Worm (Caenorhabditis elegans): ENCODE measurements around the gene F10E9.4.

F10E9.4 gene

ce11 chrIII:8291268-8292032 is 16.9 kb upstream of the F10E9.4 start:
- no peak for TF ChIP-seq efl-1 (optimal IDR thresholded peaks at IDR 0.05)
- TF ChIP-seq efl-1 (GFP tag; optimal IDR thresholded peaks at IDR 0.05 in 1 of 2), result peak in 1 of 2 experiments; percentile 41
- peak in 1 of 2 experiments; percentile 7 for TF ChIP-seq lsy-2 (tag; optimal IDR thresholded peaks at IDR 0.05)
- no peak for TF ChIP-seq lin-39 (tag; optimal IDR thresholded peaks at IDR 0.05)
- TF ChIP-seq blmp-1 (tag; optimal IDR thresholded peaks at IDR 0.05), result peak; percentile 84
- peak; percentile 83 for TF ChIP-seq pqm-1 (tag; optimal IDR thresholded peaks at IDR 0.05)
- TF ChIP-seq mep-1 (tag; optimal IDR thresholded peaks at IDR 0.05), result peak; percentile 23
- no peak for TF ChIP-seq nhr-20 (tag; optimal IDR thresholded peaks at IDR 0.05)
- TF ChIP-seq lin-14 (GFP tag; optimal IDR thresholded peaks at IDR 0.05), result peak; percentile 12
- TF ChIP-seq fkh-4 (tag; optimal IDR thresholded peaks at IDR 0.05; ENCODE audit: borderline replicate concordance), result no peak
- no peak for TF ChIP-seq nhr-77 (tag; optimal IDR thresholded peaks at IDR 0.05)
- TF ChIP-seq elt-2 (tag; optimal IDR thresholded peaks at IDR 0.05), result peak; percentile 85
- peak; percentile 65 for TF ChIP-seq tlp-1 (tag; optimal IDR thresholded peaks at IDR 0.05)
- TF ChIP-seq C34B4.2 (tag; optimal IDR thresholded peaks at IDR 0.05), result no peak
- TF ChIP-seq elt-3 (tag; optimal IDR thresholded peaks at IDR 0.05), result peak in 1 of 6 experiments; percentile 33
- peak; percentile 23 for TF ChIP-seq jun-1 (tag; optimal IDR thresholded peaks at IDR 0.05)
- TF ChIP-seq skn-1 (tag; optimal IDR thresholded peaks at IDR 0.05), result no peak
- no peak for TF ChIP-seq dpl-1 (GFP tag; optimal IDR thresholded peaks at IDR 0.05)
- TF ChIP-seq nhr-76 (tag; optimal IDR thresholded peaks at IDR 0.05), result no peak
- TF ChIP-seq lin-35 (GFP tag; optimal IDR thresholded peaks at IDR 0.05), result peak in 1 of 2 experiments; percentile 29
- TF ChIP-seq fkh-8 (tag; optimal IDR thresholded peaks at IDR 0.05), result no peak
- TF ChIP-seq unc-86 (tag; optimal IDR thresholded peaks at IDR 0.05), result no peak
- TF ChIP-seq isw-1 (GFP tag; IDR thresholded peaks at IDR 0.05), result no peak

ce11 chrIII:8293260-8293659 is 15.1 kb upstream of the F10E9.4 start:
- TF ChIP-seq blmp-1 (tag; optimal IDR thresholded peaks at IDR 0.05) (peak; percentile 84), dpl-1 (GFP tag; optimal IDR thresholded peaks at IDR 0.05) (no peak)

ce11 chrIII:8298216-8298920 is 10.0 kb upstream of the F10E9.4 start:
- TF ChIP-seq elt-2 (tag; optimal IDR thresholded peaks at IDR 0.05) (peak; percentile 8), lir-3 (tag; optimal IDR thresholded peaks at IDR 0.05; ENCODE audit: poor library complexity) (no peak)

ce11 chrIII:8299078-8299587 is 9.2 kb upstream of the F10E9.4 start:
- TF ChIP-seq pag-3 (tag; optimal IDR thresholded peaks at IDR 0.05; ENCODE audit: borderline replicate concordance, insufficient read depth), result no peak
- TF ChIP-seq dsc-1 (tag; optimal IDR thresholded peaks at IDR 0.05), result peak; percentile 36

ce11 chrIII:8299734-8300133 is 8.6 kb upstream of the F10E9.4 start:
- no peak for TF ChIP-seq alr-1 (tag; optimal IDR thresholded peaks at IDR 0.05; ENCODE audit: borderline replicate concordance)
- no peak for TF ChIP-seq ztf-11 (tag; optimal IDR thresholded peaks at IDR 0.05)
- no peak for TF ChIP-seq skn-1 (tag; optimal IDR thresholded peaks at IDR 0.05)
- TF ChIP-seq elt-2 (tag; optimal IDR thresholded peaks at IDR 0.05), result peak; percentile 68
- TF ChIP-seq efl-1 (optimal IDR thresholded peaks at IDR 0.05), result no peak
- peak in 1 of 2 experiments; percentile 72 for TF ChIP-seq efl-1 (GFP tag; optimal IDR thresholded peaks at IDR 0.05 in 1 of 2)
- peak; percentile 8 for TF ChIP-seq lin-14 (GFP tag; optimal IDR thresholded peaks at IDR 0.05)
